Fruit fly (Drosophila melanogaster) whole organism, embryonic: Measurements from ENCODE around the gene lbl.

Experiments
- Ada2b ChIP-seq: fragments of 200-800 bp; sonication (Bioruptor generic); IDR thresholded peaks from 2 replicates; pipeline ENCODE4 v1.3.6; 2022; ENCODE audit warnings: missing biosample characterization, missing genetic modification characterization
- Atf3 ChIP-seq: fragments of 200-800 bp; sonication (Bioruptor generic); optimal IDR thresholded peaks from 3 replicates; lab custom pipeline; 2016; ENCODE audit warnings: missing biosample characterization, missing genetic modification characterization
- CG10209 ChIP-seq: fragments of 200-800 bp; sonication (Bioruptor generic); optimal IDR thresholded peaks from 3 replicates; lab custom pipeline; 2017; ENCODE audit warnings: missing biosample characterization, mild to moderate bottlenecking, missing genetic modification characterization, missing genetic modification reagents
- CG10267 ChIP-seq: fragments of 200-800 bp; sonication (Bioruptor generic); optimal IDR thresholded peaks from 2 replicates; lab custom pipeline; 2018; ENCODE audit warnings: missing biosample characterization, mild to moderate bottlenecking, missing genetic modification characterization, moderate library complexity
- CG10274 ChIP-seq: fragments of 200-800 bp; sonication (Bioruptor generic); optimal IDR thresholded peaks from 3 replicates; lab custom pipeline; 2017; ENCODE audit warnings: missing biosample characterization, mild to moderate bottlenecking, missing genetic modification characterization
- CG10366 ChIP-seq: fragments of 200-800 bp; sonication (Bioruptor generic); IDR thresholded peaks from 2 replicates; pipeline ENCODE4 v1.3.6; 2022; ENCODE audit warnings: missing biosample characterization, missing genetic modification characterization
- CG11093 ChIP-seq: fragments of 200-800 bp; sonication (Bioruptor generic); IDR thresholded peaks from 3 replicates; pipeline ENCODE4 v1.3.6; 2022; ENCODE audit warnings: missing biosample characterization, missing genetic modification characterization
- CG13624 ChIP-seq: fragments of 200-800 bp; sonication (Bioruptor generic); optimal IDR thresholded peaks from 2 replicates; lab custom pipeline; 2016; ENCODE audit warnings: missing biosample characterization, missing genetic modification characterization
- CG15073 ChIP-seq: fragments of 200-800 bp; sonication (Bioruptor generic); optimal IDR thresholded peaks from 2 replicates; lab custom pipeline; 2016; ENCODE audit warnings: missing biosample characterization, missing genetic modification characterization
- CG15601 ChIP-seq: fragments of 200-800 bp; sonication (Bioruptor generic); optimal IDR thresholded peaks from 3 replicates; lab custom pipeline; 2019; ENCODE audit warnings: missing biosample characterization, mild to moderate bottlenecking, missing genetic modification characterization, moderate library complexity
- CG1647 ChIP-seq: fragments of 200-800 bp; sonication (Bioruptor generic); optimal IDR thresholded peaks from 3 replicates; lab custom pipeline; 2016; ENCODE audit warnings: missing biosample characterization, missing genetic modification characterization
- CG17328 ChIP-seq: fragments of 200-800 bp; sonication (Bioruptor generic); IDR thresholded peaks from 2 replicates; pipeline ENCODE4 v1.3.6; 2022; ENCODE audit warnings: missing biosample characterization, missing genetic modification characterization
- CG17385 ChIP-seq: fragments of 200-800 bp; sonication (Bioruptor generic); optimal IDR thresholded peaks from 3 replicates; lab custom pipeline; 2018; ENCODE audit warnings: missing biosample characterization, mild to moderate bottlenecking, missing genetic modification characterization
- CG18476 ChIP-seq: fragments of 200-800 bp; sonication (Bioruptor generic); optimal IDR thresholded peaks from 2 replicates; lab custom pipeline; 2016; ENCODE audit warnings: missing biosample characterization, mild to moderate bottlenecking, missing genetic modification characterization
- CG2202 ChIP-seq: fragments of 200-800 bp; sonication (Bioruptor generic); optimal IDR thresholded peaks from 2 replicates; lab custom pipeline; 2018; ENCODE audit warnings: missing biosample characterization, mild to moderate bottlenecking, missing genetic modification characterization
- CG31365 ChIP-seq: fragments of 200-800 bp; sonication (Bioruptor generic); optimal IDR thresholded peaks from 2 replicates; lab custom pipeline; 2018; ENCODE audit warnings: missing biosample characterization, mild to moderate bottlenecking, missing genetic modification characterization
- CG32767 ChIP-seq: fragments of 200-800 bp; sonication (Bioruptor generic); IDR thresholded peaks from 2 replicates; pipeline ENCODE4 v1.3.6; 2022; ENCODE audit warnings: missing biosample characterization, missing genetic modification characterization
- CG3847 ChIP-seq: fragments of 200-800 bp; sonication (Bioruptor generic); IDR thresholded peaks from 2 replicates; pipeline ENCODE4 v1.3.6; 2022; ENCODE audit warnings: missing biosample characterization, missing genetic modification characterization
- CG4360 ChIP-seq: fragments of 200-800 bp; sonication (Bioruptor generic); IDR thresholded peaks from 2 replicates; pipeline ENCODE4 v1.3.6; 2022; ENCODE audit warnings: missing biosample characterization, missing genetic modification characterization
- CG4617 ChIP-seq: fragments of 200-800 bp; sonication (Bioruptor generic); optimal IDR thresholded peaks from 3 replicates; lab custom pipeline; 2016; ENCODE audit warnings: missing biosample characterization, missing genetic modification characterization, borderline replicate concordance
- CG7357 ChIP-seq: fragments of 200-800 bp; sonication (Bioruptor generic); IDR thresholded peaks from 3 replicates; pipeline ENCODE4 v1.3.6; 2022; ENCODE audit warnings: missing biosample characterization, missing genetic modification characterization
- CG9932 ChIP-seq: fragments of 200-800 bp; sonication (Bioruptor generic); IDR thresholded peaks from 2 replicates; pipeline ENCODE4 v1.3.6; 2022; ENCODE audit warnings: missing biosample characterization, missing genetic modification characterization
- D19A ChIP-seq: fragments of 200-800 bp; optimal IDR thresholded peaks from 3 replicates; lab custom pipeline; 2019; ENCODE audit warnings: missing biosample characterization, mild to moderate bottlenecking, missing genetic modification characterization, moderate library complexity
- Dll ChIP-seq: fragments of 200-800 bp; sonication (Bioruptor generic); IDR thresholded peaks from 4 replicates; pipeline ENCODE4 v1.3.6; 2022; ENCODE audit warnings: missing biosample characterization, missing genetic modification characterization; ENCODE audit not compliant: partially characterized antibody
- Doc3 ChIP-seq: fragments of 200-800 bp; sonication (Bioruptor generic); IDR thresholded peaks from 3 replicates; pipeline ENCODE4 v1.3.6; 2022; ENCODE audit warnings: missing biosample characterization, missing genetic modification characterization; ENCODE audit not compliant: partially characterized antibody
- Drgx ChIP-seq: fragments of 200-800 bp; sonication (Bioruptor generic); IDR thresholded peaks from 2 replicates; pipeline ENCODE4 v1.3.6; 2022; ENCODE audit warnings: missing biosample characterization, missing genetic modification characterization
- E2f2 ChIP-seq: fragments of 200-800 bp; sonication (Bioruptor generic); IDR thresholded peaks from 2 replicates; pipeline ENCODE4 v1.3.6; 2022; ENCODE audit warnings: missing biosample characterization, missing genetic modification characterization
- Ets65A ChIP-seq: fragments of 200-800 bp; sonication (Bioruptor generic); peaks from one replicate; lab custom pipeline; 2016; ENCODE audit warnings: missing biosample characterization, missing genetic modification characterization
- Gsc ChIP-seq: fragments of 200-800 bp; sonication (Bioruptor generic); IDR thresholded peaks from 2 replicates; pipeline ENCODE4 v1.3.6; 2022; ENCODE audit warnings: missing biosample characterization, missing genetic modification characterization
- HLH4C ChIP-seq: fragments of 200-800 bp; sonication (Bioruptor generic); IDR thresholded peaks from 3 replicates; pipeline ENCODE4 v1.3.6; 2022; ENCODE audit warnings: missing biosample characterization, missing genetic modification characterization; ENCODE audit not compliant: partially characterized antibody
- Hr39 ChIP-seq: fragments of >200 bp; optimal IDR thresholded peaks from 2 replicates; lab custom pipeline; 2017
- Hr78 ChIP-seq, 2 experiments: fragments of 200-800 bp in 1 of 2; fragments of >200 bp in 1 of 2; sonication (Bioruptor generic) in 1 of 2; optimal IDR thresholded peaks; 2 replicates each; lab custom pipeline; 2017 to 2019; ENCODE audit warnings: missing biosample characterization in 2 of 2, missing genetic modification characterization in 2 of 2, mild to moderate bottlenecking in 1 of 2, moderate library complexity in 1 of 2
- Side ChIP-seq: fragments of 200-800 bp; sonication (Bioruptor generic); optimal IDR thresholded peaks from 2 replicates; lab custom pipeline; 2016; ENCODE audit warnings: missing biosample characterization, missing genetic modification characterization
- Sry-δ ChIP-seq: fragments of 200-800 bp; sonication (Bioruptor generic); optimal IDR thresholded peaks from 2 replicates; lab custom pipeline; 2016; ENCODE audit warnings: missing biosample characterization, missing genetic modification characterization
- Stat92E ChIP-seq, 3 experiments: fragments of >200 bp in 2 of 3; fragments of 200-800 bp in 1 of 3; sonication (Bioruptor generic) in 1 of 3; optimal IDR thresholded peaks; 2 replicates each; lab custom pipeline; 2017 to 2019; ENCODE audit warnings: missing biosample characterization in 3 of 3, missing genetic modification characterization in 3 of 3, mild to moderate bottlenecking in 1 of 3, moderate library complexity in 1 of 3
- danr ChIP-seq: fragments of 200-800 bp; sonication (Bioruptor generic); IDR thresholded peaks from 2 replicates; pipeline ENCODE4 v1.3.6; 2022; ENCODE audit warnings: missing biosample characterization, missing genetic modification characterization
- dimm ChIP-seq: fragments of 200-800 bp; sonication (Bioruptor generic); IDR thresholded peaks from 2 replicates; pipeline ENCODE4 v1.3.6; 2022; ENCODE audit warnings: missing biosample characterization, missing genetic modification characterization
- dmrt11E ChIP-seq: fragments of 200-800 bp; sonication (Bioruptor generic); optimal IDR thresholded peaks from 3 replicates; lab custom pipeline; 2018; ENCODE audit warnings: missing biosample characterization, mild to moderate bottlenecking, missing genetic modification characterization, moderate library complexity
- ems ChIP-seq: fragments of 200-800 bp; sonication (Bioruptor generic); optimal IDR thresholded peaks from 3 replicates; lab custom pipeline; 2016; ENCODE audit warnings: missing biosample characterization, missing genetic modification characterization
- eve ChIP-seq, 2 experiments: fragments of >200 bp; optimal IDR thresholded peaks; 2 replicates each; lab custom pipeline; 2017; ENCODE audit warnings: missing biosample characterization in 2 of 2, missing genetic modification characterization in 2 of 2
- fru ChIP-seq: fragments of >200 bp; optimal IDR thresholded peaks from 2 replicates; lab custom pipeline; 2017
- gt ChIP-seq: fragments of 200-800 bp; sonication (Bioruptor generic); IDR thresholded peaks from 2 replicates; pipeline ENCODE4 v1.3.6; 2022; ENCODE audit warnings: missing biosample characterization, missing genetic modification characterization
- ken ChIP-seq: fragments of 200-800 bp; sonication (Bioruptor generic); IDR thresholded peaks from 3 replicates; pipeline ENCODE4 v1.3.6; 2022; ENCODE audit warnings: missing biosample characterization, missing genetic modification characterization
- lbe ChIP-seq: fragments of 200-800 bp; sonication (Bioruptor generic); optimal IDR thresholded peaks from 2 replicates; lab custom pipeline; 2016; ENCODE audit warnings: missing biosample characterization, mild to moderate bottlenecking, missing genetic modification characterization
- luna ChIP-seq: fragments of 200-800 bp; sonication (Bioruptor generic); optimal IDR thresholded peaks from 2 replicates; lab custom pipeline; 2016; ENCODE audit warnings: missing biosample characterization, missing genetic modification characterization
- oc ChIP-seq: fragments of 200-800 bp; sonication (Bioruptor generic); optimal IDR thresholded peaks from 2 replicates; lab custom pipeline; 2018; ENCODE audit warnings: missing biosample characterization, mild to moderate bottlenecking, missing genetic modification characterization, moderate library complexity
- pan ChIP-seq, 4 experiments: fragments of >200 bp in 3 of 4; fragments of 200-800 bp in 1 of 4; sonication (Bioruptor generic) in 1 of 4; optimal IDR thresholded peaks in 3 of 4; IDR thresholded peaks in 1 of 4; 2 replicates each; pipeline versions ENCODE4 v1.3.6 to Lab custom; 2017 to 2022; ENCODE audit warnings: missing biosample characterization in 2 of 4, missing genetic modification characterization in 2 of 4, mixed read lengths in 1 of 4
- sc ChIP-seq, 3 experiments: fragments of >200 bp in 2 of 3; fragments of 200-800 bp in 1 of 3; sonication (Bioruptor generic) in 1 of 3; optimal IDR thresholded peaks; 2 replicates in 2 of 3; 3 replicates in 1 of 3; lab custom pipeline; 2017; ENCODE audit warnings: mild to moderate bottlenecking in 1 of 3, missing biosample characterization in 1 of 3, missing genetic modification characterization in 1 of 3, missing genetic modification reagents in 1 of 3
- sens ChIP-seq: fragments of 200-800 bp; sonication (Bioruptor generic); peaks from one replicate; lab custom pipeline; 2016; ENCODE audit warnings: missing biosample characterization, missing genetic modification characterization
- stwl ChIP-seq: fragments of 200-800 bp; sonication (Bioruptor generic); optimal IDR thresholded peaks from 3 replicates; lab custom pipeline; 2018; ENCODE audit warnings: missing biosample characterization, mild to moderate bottlenecking, missing genetic modification characterization, moderate library complexity
- tx ChIP-seq: fragments of 200-800 bp; sonication (Bioruptor generic); optimal IDR thresholded peaks from 2 replicates; lab custom pipeline; 2016; ENCODE audit warnings: missing biosample characterization, missing genetic modification characterization

lbl gene

DNA sequence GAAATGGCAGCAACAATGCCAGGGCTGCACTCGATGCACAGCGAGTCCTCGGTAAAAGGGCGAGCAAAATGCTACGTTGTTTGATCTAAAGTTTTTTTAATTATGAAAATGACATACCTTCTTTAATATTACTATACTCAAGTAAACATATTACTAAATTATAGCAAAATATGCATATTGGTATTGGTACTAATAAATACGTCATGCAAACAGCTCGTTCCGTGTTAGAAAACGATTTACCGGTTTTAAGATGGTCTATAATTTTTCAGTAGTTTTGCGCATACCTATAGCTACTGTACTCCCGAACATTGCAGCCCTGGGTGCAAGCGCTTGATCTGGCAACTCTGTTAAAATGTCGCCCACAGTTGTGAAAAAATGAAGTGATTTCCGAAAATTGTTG lies 68.7 kb downstream of the lbl start (continued):
- TF ChIP-seq sc (optimal IDR thresholded peaks at IDR 0.05; lab: Kevin White, UChicago) (no peak), sc (GFP tag; optimal IDR thresholded peaks at IDR 0.05; lab: Kevin White, UChicago) (peak; percentile 85), Dll (GFP tag; lab: Robert Waterston, UW) (no peak), Stat92E (GFP tag; optimal IDR thresholded peaks at IDR 0.05; lab: Kevin White, UChicago) (peak in 1 of 3 experiments; percentile 12), danr (GFP tag; lab: Robert Waterston, UW) (peak; percentile 90), Gsc (peak; percentile 87), E2f2 (GFP tag; lab: Robert Waterston, UW) (peak; percentile 76), CG10209 (GFP tag; lab: Kevin White, UChicago) (peak; percentile 95), D19A (tag; lab: Kevin White, UChicago) (no peak), CG10366 (GFP tag; lab: Robert Waterston, UW) (peak; percentile 88), fru (lab: Kevin White, UChicago) (no peak), pan (optimal IDR thresholded peaks at IDR 0.05; lab: Kevin White, UChicago) (no peak), pan (GFP tag; optimal IDR thresholded peaks at IDR 0.05 in 1 of 2, IDR thresholded peaks at IDR 0.05 in 1 of 2) (peak in 1 of 2 experiments; percentile 92), stwl (peak; percentile 61), CG9932 (GFP tag; lab: Robert Waterston, UW) (peak; percentile 98), gt (GFP tag; lab: Robert Waterston, UW) (peak; percentile 73; the same call in 1 of the 2 replicates), lbe (GFP tag; lab: Kevin White, UChicago) (peak; percentile 92), CG4360 (GFP tag; lab: Robert Waterston, UW) (peak; percentile 57), CG4617 (GFP tag; lab: Kevin White, UChicago) (peak; percentile 98), Atf3 (GFP tag; lab: Kevin White, UChicago) (peak; percentile 89), CG15073 (GFP tag; lab: Kevin White, UChicago) (peak; percentile 75), CG10267 (tag; lab: Kevin White, UChicago) (peak; percentile 94), CG2202 (tag; lab: Kevin White, UChicago) (peak; percentile 81), Hr39 (lab: Kevin White, UChicago) (no peak), CG15601 (tag; lab: Kevin White, UChicago) (peak; percentile 93), dimm (GFP tag; lab: Robert Waterston, UW) (0 out of 2 replicates have a peak, but pooled peaks have one; percentile 52), Sry-δ (GFP tag; lab: Kevin White, UChicago) (peak; percentile 70), CG31365 (tag; lab: Kevin White, UChicago) (peak; percentile 59), Side (GFP tag; lab: Kevin White, UChicago) (peak; percentile 90), CG3847 (peak; percentile 98), Hr78 (GFP tag; optimal IDR thresholded peaks at IDR 0.05; lab: Kevin White, UChicago) (no peak), oc (tag; lab: Kevin White, UChicago) (no peak), luna (GFP tag; lab: Kevin White, UChicago) (peak; percentile 67), CG7357 (GFP tag; lab: Robert Waterston, UW) (peak; percentile 90), CG32767 (peak; percentile 91), dmrt11E (tag; lab: Kevin White, UChicago) (peak; percentile 91), Drgx (peak; percentile 92), CG1647 (GFP tag; lab: Kevin White, UChicago) (peak; percentile 93), HLH4C (no peak), Ets65A (GFP tag; lab: Kevin White, UChicago) (peak; percentile 99), eve (GFP tag; optimal IDR thresholded peaks at IDR 0.05; lab: Kevin White, UChicago) (no peak), tx (peak; percentile 91), sens (GFP tag; lab: Kevin White, UChicago) (peak; percentile 98), CG11093 (peak; percentile 96), Doc3 (GFP tag; lab: Robert Waterston, UW) (no peak), ken (peak; percentile 90), CG18476 (GFP tag; lab: Kevin White, UChicago) (peak; percentile 89), CG10274 (GFP tag; lab: Kevin White, UChicago) (peak; percentile 84), ems (GFP tag; lab: Kevin White, UChicago) (peak; percentile 94), CG17385 (GFP tag; lab: Kevin White, UChicago) (peak; percentile 91), CG13624 (GFP tag; lab: Kevin White, UChicago) (peak; percentile 94), CG17328 (GFP tag; lab: Robert Waterston, UW) (peak; percentile 78), Ada2b (GFP tag; lab: Robert Waterston, UW) (peak; percentile 90)
